Worm (Caenorhabditis elegans) whole organism, L4 larva: ENCODE results near the gene ostb-1.

Experiments
- F37D6.2 ChIP-seq: sonication (generic microtip); optimal IDR thresholded peaks from 2 replicates; lab custom pipeline; 2016; ENCODE audit warnings: mild to moderate bottlenecking, missing genetic modification characterization, missing compliant biosample characterization
- T20F7.1 ChIP-seq: fragments of 200-800 bp; sonication (Bioruptor generic); optimal IDR thresholded peaks from 2 replicates; lab custom pipeline; 2018; ENCODE audit warnings: mild to moderate bottlenecking, missing genetic modification characterization, missing compliant biosample characterization
- Y105C5A.15 ChIP-seq: fragments of 200-800 bp; sonication (Bioruptor generic); IDR thresholded peaks from 2 replicates; pipeline ENCODE4 v1.3.6; 2022; ENCODE audit warnings: missing genetic modification characterization, missing compliant biosample characterization
- Y5F2A.4 ChIP-seq: fragments of 200-800 bp; sonication (Bioruptor generic); optimal IDR thresholded peaks from 2 replicates; lab custom pipeline; 2018; ENCODE audit warnings: mild to moderate bottlenecking, missing genetic modification characterization, missing compliant biosample characterization
- Y75B8A.6 ChIP-seq: fragments of 200-800 bp; sonication (Bioruptor generic); IDR thresholded peaks from 2 replicates; pipeline ENCODE4 v1.3.6; 2022; ENCODE audit warnings: missing genetic modification reagents, missing genetic modification characterization, missing compliant biosample characterization
- aha-1 ChIP-seq: fragments of 150-350 bp; peaks from one replicate; lab custom pipeline; 2014; ENCODE audit warnings: missing biosample characterization, missing genetic modification characterization
- attf-4 ChIP-seq: sonication (generic microtip); optimal IDR thresholded peaks from 3 replicates; lab custom pipeline; 2017; ENCODE audit warnings: missing biosample characterization, missing genetic modification characterization
- ceh-20 ChIP-seq: fragments of 200-800 bp; sonication (Bioruptor generic); IDR thresholded peaks from 2 replicates; pipeline ENCODE4 v1.3.6; 2022; ENCODE audit warnings: missing genetic modification reagents, missing genetic modification characterization, missing compliant biosample characterization
- ceh-28 ChIP-seq: fragments of 150-350 bp; optimal IDR thresholded peaks from 2 replicates; lab custom pipeline; 2014; ENCODE audit warnings: missing biosample characterization, missing genetic modification reagents, missing genetic modification characterization
- ces-1 ChIP-seq: fragments of 150-350 bp; sonication (generic microtip); optimal IDR thresholded peaks from 4 replicates; lab custom pipeline; 2014; ENCODE audit warnings: missing biosample characterization, missing genetic modification reagents, missing genetic modification characterization
- ctbp-1 ChIP-seq: fragments of 200-800 bp; sonication (Bioruptor generic); IDR thresholded peaks from 2 replicates; pipeline ENCODE4 v1.3.6; 2022; ENCODE audit warnings: missing genetic modification reagents, missing genetic modification characterization, missing compliant biosample characterization
- daf-16 ChIP-seq, 3 experiments: sonication (generic microtip); optimal IDR thresholded peaks; 2 replicates each; lab custom pipeline; 2016 to 2017; ENCODE audit warnings: missing genetic modification characterization in 3 of 3, missing genetic modification reagents in 3 of 3, mild to moderate bottlenecking in 2 of 3, missing compliant biosample characterization in 2 of 3, missing biosample characterization in 1 of 3, moderate library complexity in 1 of 3
- daf-19 ChIP-seq: fragments of 200-800 bp; sonication (Bioruptor generic); conservative IDR thresholded peaks from 2 replicates; pipeline ENCODE4 v1.3.6; 2022; ENCODE audit warnings: missing genetic modification characterization, missing compliant biosample characterization
- dve-1 ChIP-seq: sonication (generic microtip); optimal IDR thresholded peaks from 2 replicates; lab custom pipeline; 2017; ENCODE audit warnings: antibody characterized with exemption, mild to moderate bottlenecking, missing genetic modification characterization, missing compliant biosample characterization; ENCODE audit not compliant: insufficient read depth
- fkh-10 ChIP-seq: fragments of 150-350 bp; optimal IDR thresholded peaks from 2 replicates; lab custom pipeline; 2014; ENCODE audit warnings: missing biosample characterization, missing genetic modification reagents, missing genetic modification characterization
- hif-1 ChIP-seq, 2 experiments: sonication (generic microtip); optimal IDR thresholded peaks; 2 replicates each; lab custom pipeline; 2016 to 2017; ENCODE audit warnings: missing compliant biosample characterization in 2 of 2, missing genetic modification characterization in 2 of 2, missing genetic modification reagents in 2 of 2, missing genotype in 2 of 2, mild to moderate bottlenecking in 1 of 2
- hlh-11 ChIP-seq: fragments of 200-800 bp; sonication (Bioruptor generic); optimal IDR thresholded peaks from 2 replicates; lab custom pipeline; 2018; ENCODE audit warnings: mild to moderate bottlenecking, missing genetic modification characterization, missing compliant biosample characterization
- hlh-30 ChIP-seq: sonication (generic microtip); optimal IDR thresholded peaks from 2 replicates; lab custom pipeline; 2017; ENCODE audit warnings: antibody characterized with exemption, mild to moderate bottlenecking, missing genetic modification characterization, missing compliant biosample characterization; ENCODE audit not compliant: insufficient read depth
- hmg-1.1 ChIP-seq: fragments of 200-800 bp; sonication (Bioruptor generic); IDR thresholded peaks from 2 replicates; pipeline ENCODE4 v1.3.6; 2022; ENCODE audit warnings: missing genetic modification reagents, missing genetic modification characterization, missing compliant biosample characterization
- jun-1 ChIP-seq: fragments of 150-350 bp; optimal IDR thresholded peaks from 2 replicates; lab custom pipeline; 2014; ENCODE audit warnings: missing biosample characterization, missing genetic modification reagents, missing genetic modification characterization
- lim-7 ChIP-seq: fragments of 200-800 bp; sonication (Bioruptor generic); IDR thresholded peaks from 2 replicates; pipeline ENCODE4 v1.3.6; 2022; ENCODE audit warnings: missing genetic modification characterization, missing compliant biosample characterization
- lin-1 ChIP-seq: fragments of 200-800 bp; sonication (Bioruptor generic); IDR thresholded peaks from 2 replicates; pipeline ENCODE4 v1.3.6; 2022; ENCODE audit warnings: missing genetic modification reagents, missing genetic modification characterization, missing compliant biosample characterization
- lin-15B ChIP-seq: fragments of 150-350 bp; sonication (generic microtip); optimal IDR thresholded peaks from 3 replicates; lab custom pipeline; 2014; ENCODE audit warnings: missing biosample characterization, missing genetic modification characterization
- lin-29 ChIP-seq: fragments of 200-800 bp; sonication (Bioruptor generic); IDR thresholded peaks from 2 replicates; pipeline ENCODE4 v1.3.6; 2022; ENCODE audit warnings: missing genetic modification reagents, missing genetic modification characterization, missing compliant biosample characterization
- lin-39 ChIP-seq: fragments of 150-350 bp; optimal IDR thresholded peaks from 2 replicates; lab custom pipeline; 2014; ENCODE audit warnings: missing biosample characterization, missing genetic modification reagents, missing genetic modification characterization
- lir-3 ChIP-seq: sonication (generic microtip); optimal IDR thresholded peaks from 2 replicates; lab custom pipeline; 2016; ENCODE audit warnings: mild to moderate bottlenecking, missing genetic modification characterization, missing compliant biosample characterization
- lsy-2 ChIP-seq, 2 experiments: fragments of 150-350 bp in 1 of 2; sonication (generic microtip) in 1 of 2; optimal IDR thresholded peaks; 2 replicates each; lab custom pipeline; 2014 to 2017; ENCODE audit warnings: missing biosample characterization in 2 of 2, missing genetic modification characterization in 2 of 2
- madf-5 ChIP-seq, 2 experiments: fragments of 200-800 bp; sonication (Bioruptor generic); IDR thresholded peaks; 2 replicates each; pipeline ENCODE4 v1.3.6; 2022; ENCODE audit warnings: missing compliant biosample characterization in 2 of 2, missing genetic modification characterization in 2 of 2
- madf-9 ChIP-seq: fragments of 200-800 bp; sonication (Bioruptor generic); conservative IDR thresholded peaks from 2 replicates; pipeline ENCODE4 v1.3.6; 2022; ENCODE audit warnings: missing genetic modification reagents, missing genetic modification characterization, missing compliant biosample characterization
- mdl-1 ChIP-seq, 2 experiments: fragments of 150-350 bp in 1 of 2; sonication (generic microtip) in 1 of 2; optimal IDR thresholded peaks; 2 replicates each; lab custom pipeline; 2014 to 2017; ENCODE audit warnings: missing biosample characterization in 2 of 2, missing genetic modification characterization in 2 of 2
- mep-1 ChIP-seq: fragments of 150-350 bp; sonication (generic microtip); optimal IDR thresholded peaks from 3 replicates; lab custom pipeline; 2014; ENCODE audit warnings: missing biosample characterization, missing genetic modification characterization
- mes-2 ChIP-seq: sonication (generic microtip); optimal IDR thresholded peaks from 2 replicates; lab custom pipeline; 2016; ENCODE audit warnings: missing genotype, mild to moderate bottlenecking, missing genetic modification characterization, missing compliant biosample characterization; ENCODE audit not compliant: poor library complexity, severe bottlenecking
- nhr-11 ChIP-seq: fragments of 150-350 bp; optimal IDR thresholded peaks from 2 replicates; lab custom pipeline; 2014; ENCODE audit warnings: missing biosample characterization, missing genetic modification characterization
- nhr-25 ChIP-seq: sonication (generic microtip); optimal IDR thresholded peaks from 2 replicates; lab custom pipeline; 2017; ENCODE audit warnings: missing genetic modification characterization, mild to moderate bottlenecking, missing compliant biosample characterization, antibody characterized with exemption, moderate library complexity, borderline replicate concordance; ENCODE audit not compliant: insufficient read depth
- nhr-28 ChIP-seq: fragments of 150-350 bp; optimal IDR thresholded peaks from 2 replicates; lab custom pipeline; 2014; ENCODE audit warnings: missing biosample characterization, missing genetic modification characterization
- nhr-42 ChIP-seq: fragments of 200-800 bp; sonication (Bioruptor generic); IDR thresholded peaks from 2 replicates; pipeline ENCODE4 v1.3.6; 2022; ENCODE audit warnings: missing genetic modification characterization, missing compliant biosample characterization
- nhr-6 ChIP-seq: fragments of 150-350 bp; optimal IDR thresholded peaks from 2 replicates; lab custom pipeline; 2014; ENCODE audit warnings: missing biosample characterization, missing genetic modification characterization
- nhr-77 ChIP-seq: fragments of 150-350 bp; optimal IDR thresholded peaks from 2 replicates; lab custom pipeline; 2014; ENCODE audit warnings: missing biosample characterization, missing genetic modification characterization
- rbr-2 ChIP-seq: sonication (generic microtip); optimal IDR thresholded peaks from 2 replicates; lab custom pipeline; 2016; ENCODE audit warnings: missing genotype, missing genetic modification characterization, missing compliant biosample characterization
- snpc-4 ChIP-seq: fragments of 150-350 bp; optimal IDR thresholded peaks from 2 replicates; lab custom pipeline; 2014; ENCODE audit warnings: missing biosample characterization, missing genetic modification characterization
- spr-3 ChIP-seq: fragments of 200-800 bp; sonication (Bioruptor generic); optimal IDR thresholded peaks from 2 replicates; lab custom pipeline; 2018; ENCODE audit warnings: mild to moderate bottlenecking, missing genetic modification characterization, missing compliant biosample characterization
- tag-97 ChIP-seq: fragments of 200-800 bp; sonication (Bioruptor generic); IDR thresholded peaks from 2 replicates; pipeline ENCODE4 v1.3.6; 2022; ENCODE audit warnings: missing genetic modification characterization, missing compliant biosample characterization
- tra-1 ChIP-seq: fragments of 200-800 bp; sonication (Bioruptor generic); IDR thresholded peaks from 2 replicates; pipeline ENCODE4 v1.3.6; 2022; ENCODE audit warnings: missing genetic modification reagents, missing genetic modification characterization, missing compliant biosample characterization
- unc-39 ChIP-seq: sonication (generic microtip); optimal IDR thresholded peaks from 2 replicates; lab custom pipeline; 2017; ENCODE audit warnings: missing biosample characterization, missing genetic modification characterization
- zag-1 ChIP-seq: fragments of 150-350 bp; optimal IDR thresholded peaks from 2 replicates; lab custom pipeline; 2014; ENCODE audit warnings: missing biosample characterization, missing genetic modification characterization
- zip-11 ChIP-seq: fragments of 200-800 bp; sonication (Bioruptor generic); IDR thresholded peaks from 2 replicates; pipeline ENCODE4 v1.3.6; 2022; ENCODE audit warnings: missing genetic modification characterization, missing compliant biosample characterization
- zip-2 ChIP-seq: fragments of 150-350 bp; optimal IDR thresholded peaks from 2 replicates; lab custom pipeline; 2014; ENCODE audit warnings: missing biosample characterization, missing genetic modification characterization

ostb-1 gene

ce11 chrII:7887295-7887694 lies 23.0 kb downstream of the ostb-1 start:
- TF ChIP-seq lsy-2 (tag; optimal IDR thresholded peaks at IDR 0.05; lab: Kevin White, UChicago) (peak; percentile 41 to 66), mes-2 (tag; lab: Kevin White, UChicago) (peak; percentile 8), fkh-10 (GFP tag; lab: Kevin White, UChicago) (peak; percentile 50), mep-1 (tag; lab: Kevin White, UChicago) (peak; percentile 62), F37D6.2 (peak; percentile 18), lin-15B (no peak), hif-1 (tag; optimal IDR thresholded peaks at IDR 0.05; lab: Kevin White, UChicago) (peak in 1 of 2 experiments; percentile 31), hlh-11 (peak; percentile 46), dve-1 (tag; lab: Kevin White, UChicago) (peak; percentile 4), nhr-6 (tag; lab: Kevin White, UChicago) (no peak), jun-1 (tag; lab: Kevin White, UChicago) (no peak), lin-39 (tag; lab: Kevin White, UChicago) (no peak), rbr-2 (tag; lab: Kevin White, UChicago) (peak; percentile 63), daf-16 (GFP tag; optimal IDR thresholded peaks at IDR 0.05; lab: Kevin White, UChicago) (no peak), daf-16 (tag; optimal IDR thresholded peaks at IDR 0.05; lab: Kevin White, UChicago) (peak; percentile 32), nhr-11 (tag; lab: Kevin White, UChicago) (peak; percentile 95), ces-1 (GFP tag; lab: Kevin White, UChicago) (peak; percentile 39), hlh-30 (tag; lab: Kevin White, UChicago) (peak; percentile 79), nhr-28 (tag; lab: Kevin White, UChicago) (peak; percentile 1), tag-97 (GFP tag; lab: Robert Waterston, UW) (no peak), hmg-1.1 (GFP tag; lab: Robert Waterston, UW) (peak; percentile 54; the same call in 1 of the 2 replicates), mdl-1 (tag; optimal IDR thresholded peaks at IDR 0.05; lab: Kevin White, UChicago) (peak in 1 of 2 experiments; percentile 63), zip-11 (GFP tag; lab: Robert Waterston, UW) (no peak), lir-3 (tag; lab: Kevin White, UChicago) (no peak), nhr-25 (tag; lab: Kevin White, UChicago) (peak; percentile 37)

ce11 chrII:7888759-7889158 lies 24.5 kb downstream of the ostb-1 start:
- no peak for TF ChIP-seq lin-1 (GFP tag; lab: Robert Waterston, UW)
- no peak for TF ChIP-seq zip-2 (tag; lab: Kevin White, UChicago)
- no peak for TF ChIP-seq lim-7 (GFP tag; lab: Robert Waterston, UW)
- TF ChIP-seq Y105C5A.15: no peak
- TF ChIP-seq attf-4 (tag; lab: Kevin White, UChicago): no peak
- no peak for TF ChIP-seq ces-1 (GFP tag; lab: Kevin White, UChicago)
- TF ChIP-seq daf-19 (GFP tag; lab: Robert Waterston, UW): no peak
- TF ChIP-seq daf-16 (GFP tag; optimal IDR thresholded peaks at IDR 0.05; lab: Kevin White, UChicago): no peak
- peak; percentile 25 for TF ChIP-seq daf-16 (tag; optimal IDR thresholded peaks at IDR 0.05; lab: Kevin White, UChicago)
- no peak for TF ChIP-seq ctbp-1 (GFP tag; lab: Robert Waterston, UW)
- TF ChIP-seq dve-1 (tag; lab: Kevin White, UChicago): peak; percentile 45
- TF ChIP-seq ceh-28 (tag; lab: Kevin White, UChicago): no peak
- no peak for TF ChIP-seq nhr-42 (GFP tag; lab: Robert Waterston, UW)
- TF ChIP-seq nhr-28 (tag; lab: Kevin White, UChicago): peak; percentile 10
- no peak for TF ChIP-seq T20F7.1
- TF ChIP-seq unc-39 (tag; lab: Kevin White, UChicago): no peak
- TF ChIP-seq zag-1 (tag; lab: Kevin White, UChicago): no peak
- TF ChIP-seq lsy-2 (tag; optimal IDR thresholded peaks at IDR 0.05; lab: Kevin White, UChicago): peak in 1 of 2 experiments; percentile 17
- TF ChIP-seq madf-5 (GFP tag; IDR thresholded peaks at IDR 0.05; lab: Robert Waterston, UW): no peak
- no peak for TF ChIP-seq tra-1 (GFP tag; lab: Robert Waterston, UW)
- TF ChIP-seq tag-97 (GFP tag; lab: Robert Waterston, UW): no peak
- TF ChIP-seq nhr-77 (tag; lab: Kevin White, UChicago): peak; percentile 19
- no peak for TF ChIP-seq spr-3 (GFP tag; lab: Kevin White, UChicago)
- no peak for TF ChIP-seq madf-9 (GFP tag; lab: Robert Waterston, UW)
- no peak for TF ChIP-seq Y5F2A.4 (GFP tag; lab: Kevin White, UChicago)
- TF ChIP-seq nhr-11 (tag; lab: Kevin White, UChicago): peak; percentile 44
- TF ChIP-seq hmg-1.1 (GFP tag; lab: Robert Waterston, UW): no peak
- TF ChIP-seq ceh-20 (GFP tag; lab: Robert Waterston, UW): no peak
- no peak for TF ChIP-seq hlh-11
- TF ChIP-seq hif-1 (tag; optimal IDR thresholded peaks at IDR 0.05; lab: Kevin White, UChicago): no peak
- TF ChIP-seq lin-29 (GFP tag; lab: Robert Waterston, UW): no peak
- peak; percentile 54 for TF ChIP-seq hlh-30 (tag; lab: Kevin White, UChicago)
- TF ChIP-seq snpc-4: no peak
- no peak for TF ChIP-seq aha-1 (tag; lab: Kevin White, UChicago)
- no peak for TF ChIP-seq Y75B8A.6
